Worm (Caenorhabditis elegans) whole organism, young adult: ENCODE data around the gene lgc-41.

Experiments used
- F22D6.2 ChIP-seq: sonication (generic microtip); optimal IDR thresholded peaks from 2 replicates; lab custom pipeline; 2016; ENCODE audit warnings: mild to moderate bottlenecking, missing genetic modification characterization, missing compliant biosample characterization
- K11D2.4 ChIP-seq: fragments of 200-800 bp; sonication (Bioruptor generic); IDR thresholded peaks from 2 replicates; pipeline ENCODE4 v1.3.6; 2022; ENCODE audit warnings: missing genetic modification reagents, missing genetic modification characterization, missing compliant biosample characterization
- K12H6.12 ChIP-seq: fragments of 200-800 bp; sonication (Bioruptor generic); optimal IDR thresholded peaks from 2 replicates; lab custom pipeline; 2018; ENCODE audit warnings: mild to moderate bottlenecking, missing genetic modification characterization, missing compliant biosample characterization
- Y53G8AR.9 ChIP-seq: fragments of 200-800 bp; sonication (Bioruptor generic); conservative IDR thresholded peaks from 2 replicates; pipeline ENCODE4 v1.3.6; 2022; ENCODE audit warnings: missing genetic modification reagents, missing genetic modification characterization, missing compliant biosample characterization
- Y67H2A.10 ChIP-seq: fragments of 200-800 bp; sonication (Bioruptor generic); conservative IDR thresholded peaks from 2 replicates; pipeline ENCODE4 v1.3.6; 2022; ENCODE audit warnings: missing genetic modification reagents, missing genetic modification characterization, missing compliant biosample characterization
- ama-1 ChIP-seq, 3 experiments: fragments of 150-350 bp in 1 of 3; sonication (generic microtip) in 2 of 3; optimal IDR thresholded peaks; 2 replicates each; lab custom pipeline; 2014 to 2018; ENCODE audit warnings: missing biosample characterization in 2 of 3, missing genetic modification characterization in 2 of 3, missing genetic modification reagents in 2 of 3
- atf-7 ChIP-seq: sonication (generic microtip); optimal IDR thresholded peaks from 2 replicates; lab custom pipeline; 2017; ENCODE audit warnings: mild to moderate bottlenecking, missing genetic modification characterization, missing compliant biosample characterization
- attf-3 ChIP-seq: fragments of 200-800 bp; sonication (Bioruptor generic); conservative IDR thresholded peaks from 2 replicates; pipeline ENCODE4 v1.3.6; 2022; ENCODE audit warnings: missing genetic modification reagents, missing genetic modification characterization, missing compliant biosample characterization
- attf-5 ChIP-seq: fragments of 200-800 bp; sonication (Bioruptor generic); optimal IDR thresholded peaks from 2 replicates; lab custom pipeline; 2018; ENCODE audit warnings: mild to moderate bottlenecking, missing genetic modification characterization, missing compliant biosample characterization
- bed-1 ChIP-seq: fragments of 200-800 bp; sonication (Bioruptor generic); IDR thresholded peaks from 2 replicates; pipeline ENCODE4 v1.3.6; 2022; ENCODE audit warnings: missing genetic modification reagents, missing genetic modification characterization, missing compliant biosample characterization
- bed-2 ChIP-seq: fragments of 200-800 bp; sonication (Bioruptor generic); IDR thresholded peaks from 2 replicates; pipeline ENCODE4 v1.3.6; 2022; ENCODE audit warnings: missing genetic modification reagents, missing genetic modification characterization, missing compliant biosample characterization
- ccch-3 ChIP-seq: fragments of 200-800 bp; sonication (Bioruptor generic); optimal IDR thresholded peaks from 2 replicates; lab custom pipeline; 2018; ENCODE audit warnings: mild to moderate bottlenecking, missing genetic modification characterization, missing compliant biosample characterization
- cebp-1 ChIP-seq, 2 experiments: fragments of 200-800 bp in 1 of 2; sonication (Bioruptor generic) in 1 of 2; sonication (generic microtip) in 1 of 2; IDR thresholded peaks in 1 of 2; optimal IDR thresholded peaks in 1 of 2; 2 replicates each; pipeline versions ENCODE4 v1.3.6 to Lab custom; 2017 to 2022; ENCODE audit warnings: missing compliant biosample characterization in 2 of 2, missing genetic modification characterization in 2 of 2, mild to moderate bottlenecking in 1 of 2, missing genetic modification reagents in 1 of 2, moderate library complexity in 1 of 2
- ceh-27 ChIP-seq: fragments of 200-800 bp; sonication (Bioruptor generic); optimal IDR thresholded peaks from 2 replicates; lab custom pipeline; 2018; ENCODE audit warnings: mild to moderate bottlenecking, missing genetic modification characterization, moderate library complexity, missing compliant biosample characterization
- die-1 ChIP-seq: sonication (generic microtip); optimal IDR thresholded peaks from 2 replicates; lab custom pipeline; 2016; ENCODE audit warnings: missing genotype, mild to moderate bottlenecking, missing genetic modification characterization, missing compliant biosample characterization
- dpff-1 ChIP-seq: sonication (generic microtip); optimal IDR thresholded peaks from 2 replicates; lab custom pipeline; 2017; ENCODE audit warnings: mild to moderate bottlenecking, missing genetic modification characterization, missing compliant biosample characterization
- egl-18 ChIP-seq: fragments of 200-800 bp; sonication (Bioruptor generic); IDR thresholded peaks from 2 replicates; pipeline ENCODE4 v1.3.6; 2022; ENCODE audit warnings: missing genetic modification reagents, missing genetic modification characterization, missing compliant biosample characterization
- egrh-3 ChIP-seq: fragments of 200-800 bp; sonication (Bioruptor generic); IDR thresholded peaks from 2 replicates; pipeline ENCODE4 v1.3.6; 2022; ENCODE audit warnings: missing genetic modification reagents, missing genetic modification characterization, missing compliant biosample characterization
- ekl-4 ChIP-seq: fragments of 200-800 bp; sonication (Bioruptor generic); IDR thresholded peaks from 2 replicates; pipeline ENCODE4 v1.3.6; 2022; ENCODE audit warnings: missing genetic modification reagents, missing genetic modification characterization, missing compliant biosample characterization
- hmg-1.2 ChIP-seq: fragments of 200-800 bp; sonication (Bioruptor generic); IDR thresholded peaks from 2 replicates; pipeline ENCODE4 v1.3.6; 2022; ENCODE audit warnings: missing genetic modification reagents, missing genetic modification characterization, missing compliant biosample characterization
- hrde-1 ChIP-seq: sonication (generic microtip); optimal IDR thresholded peaks from 2 replicates; lab custom pipeline; 2016; ENCODE audit warnings: missing genetic modification characterization, mild to moderate bottlenecking, missing compliant biosample characterization, moderate library complexity, missing genotype, missing genetic modification reagents, borderline replicate concordance
- let-607 ChIP-seq, 2 experiments: fragments of 200-800 bp in 1 of 2; sonication (Bioruptor generic) in 1 of 2; sonication (generic microtip) in 1 of 2; optimal IDR thresholded peaks; 2 replicates each; lab custom pipeline; 2016 to 2018; ENCODE audit warnings: mild to moderate bottlenecking in 2 of 2, missing compliant biosample characterization in 2 of 2, missing genetic modification characterization in 2 of 2, moderate library complexity in 2 of 2, missing genotype in 1 of 2
- lin-35 ChIP-seq, 3 experiments: fragments of 150-350 bp in 2 of 3; sonication (generic microtip) in 1 of 3; optimal IDR thresholded peaks; 2 replicates each; lab custom pipeline; 2014 to 2018; ENCODE audit warnings: missing biosample characterization in 3 of 3, missing genetic modification characterization in 3 of 3, missing genetic modification reagents in 3 of 3
- lin-54 ChIP-seq: fragments of 200-800 bp; sonication (Bioruptor generic); optimal IDR thresholded peaks from 2 replicates; lab custom pipeline; 2018; ENCODE audit warnings: mild to moderate bottlenecking, missing genetic modification characterization, missing compliant biosample characterization
- lsl-1 ChIP-seq: fragments of 200-800 bp; sonication (Bioruptor generic); optimal IDR thresholded peaks from 2 replicates; lab custom pipeline; 2018; ENCODE audit warnings: mild to moderate bottlenecking, missing genetic modification characterization, moderate library complexity, missing compliant biosample characterization
- lsy-27 ChIP-seq: sonication (generic microtip); optimal IDR thresholded peaks from 2 replicates; lab custom pipeline; 2017; ENCODE audit warnings: missing genetic modification characterization, mild to moderate bottlenecking, missing compliant biosample characterization, antibody characterized with exemption, missing genotype, borderline replicate concordance; ENCODE audit not compliant: insufficient read depth
- mcd-1 ChIP-seq: fragments of 200-800 bp; sonication (Bioruptor generic); IDR thresholded peaks from 2 replicates; pipeline ENCODE4 v1.3.6; 2022; ENCODE audit warnings: missing genetic modification reagents, missing genetic modification characterization, missing compliant biosample characterization
- mel-28 ChIP-seq: sonication (generic microtip); optimal IDR thresholded peaks from 2 replicates; lab custom pipeline; 2016; ENCODE audit warnings: borderline replicate concordance, mild to moderate bottlenecking, missing genetic modification characterization, missing compliant biosample characterization
- nfyb-1 ChIP-seq: fragments of 200-800 bp; sonication (Bioruptor generic); IDR thresholded peaks from 2 replicates; pipeline ENCODE4 v1.3.6; 2022; ENCODE audit warnings: missing genetic modification reagents, missing genetic modification characterization, missing compliant biosample characterization
- nhr-120 ChIP-seq: fragments of 200-800 bp; sonication (Bioruptor generic); IDR thresholded peaks from 2 replicates; pipeline ENCODE4 v1.3.6; 2022; ENCODE audit warnings: missing genetic modification characterization, missing compliant biosample characterization
- nhr-179 ChIP-seq: sonication (generic microtip); optimal IDR thresholded peaks from 2 replicates; lab custom pipeline; 2016; ENCODE audit warnings: mild to moderate bottlenecking, missing genetic modification characterization, missing compliant biosample characterization
- nhr-27 ChIP-seq: fragments of 200-800 bp; sonication (Bioruptor generic); optimal IDR thresholded peaks from 2 replicates; lab custom pipeline; 2018; ENCODE audit warnings: mild to moderate bottlenecking, missing genetic modification characterization, moderate library complexity, missing compliant biosample characterization
- pbrm-1 ChIP-seq: fragments of 200-800 bp; sonication (Bioruptor generic); IDR thresholded peaks from 2 replicates; pipeline ENCODE4 v1.3.6; 2022; ENCODE audit warnings: missing genetic modification reagents, missing genetic modification characterization, missing compliant biosample characterization
- unc-62 ChIP-seq: fragments of 150-350 bp; optimal IDR thresholded peaks from 2 replicates; lab custom pipeline; 2014; ENCODE audit warnings: missing biosample characterization, missing genetic modification reagents, missing genetic modification characterization
- zfh-2 ChIP-seq: fragments of 200-800 bp; sonication (Bioruptor generic); conservative IDR thresholded peaks from 2 replicates; pipeline ENCODE4 v1.3.6; 2022; ENCODE audit warnings: missing genetic modification reagents, missing genetic modification characterization, missing compliant biosample characterization
- ztf-18 ChIP-seq: sonication (generic microtip); optimal IDR thresholded peaks from 2 replicates; lab custom pipeline; 2016; ENCODE audit warnings: missing genotype, mild to moderate bottlenecking, missing genetic modification characterization, missing compliant biosample characterization
- ztf-22 ChIP-seq: fragments of 200-800 bp; sonication (Bioruptor generic); optimal IDR thresholded peaks from 2 replicates; lab custom pipeline; 2018; ENCODE audit warnings: mild to moderate bottlenecking, missing genetic modification characterization, moderate library complexity, missing compliant biosample characterization
- ztf-26 ChIP-seq: sonication (generic microtip); optimal IDR thresholded peaks from 2 replicates; lab custom pipeline; 2017; ENCODE audit warnings: missing genetic modification characterization, missing compliant biosample characterization
- ztf-6 ChIP-seq: fragments of 200-800 bp; sonication (Bioruptor generic); IDR thresholded peaks from 2 replicates; pipeline ENCODE4 v1.3.6; 2022; ENCODE audit warnings: missing genetic modification reagents, missing genetic modification characterization, missing compliant biosample characterization

The lgc-41 gene

DNA sequence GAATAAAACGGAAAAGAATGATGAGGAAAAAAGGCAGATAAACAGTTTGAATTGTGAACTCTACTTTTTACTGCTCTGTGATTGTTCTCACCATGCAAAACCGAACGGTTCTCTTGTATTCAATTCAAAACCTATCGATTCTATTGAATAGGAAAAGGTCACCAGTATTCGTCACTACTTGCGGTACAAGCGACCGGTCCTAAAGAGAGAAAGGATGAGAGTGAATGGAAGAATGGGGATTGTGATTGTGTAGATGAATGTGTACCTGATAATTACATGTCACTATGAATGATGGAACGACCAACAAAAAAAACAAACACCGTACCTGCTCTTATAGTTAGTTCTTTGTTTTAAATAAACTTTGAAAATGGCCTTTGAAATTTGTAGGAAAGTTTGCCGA, 21.3 kb upstream of the lgc-41 start:
- TF ChIP-seq lin-35 (GFP tag; optimal IDR thresholded peaks at IDR 0.05; lab: Kevin White, UChicago) = no peak
- no peak for TF ChIP-seq F22D6.2 (tag; lab: Kevin White, UChicago)
- no peak for TF ChIP-seq lsl-1
- no peak for TF ChIP-seq ztf-22 (GFP tag; lab: Kevin White, UChicago)
- TF ChIP-seq hrde-1 (tag; lab: Kevin White, UChicago) = no peak
- no peak for TF ChIP-seq ztf-26
- no peak for TF ChIP-seq bed-1
- TF ChIP-seq ccch-3 (GFP tag; lab: Kevin White, UChicago) = no peak
- TF ChIP-seq ztf-18 (tag; lab: Kevin White, UChicago) = no peak
- no peak for TF ChIP-seq Y67H2A.10
- no peak for TF ChIP-seq nhr-120

ce11 chrX:10433863-10434262, 20.2 kb upstream of the lgc-41 start:
- TF ChIP-seq ama-1 (optimal IDR thresholded peaks at IDR 0.05; lab: Kevin White, UChicago) (no peak), ama-1 (GFP tag; optimal IDR thresholded peaks at IDR 0.05; lab: Kevin White, UChicago) (no peak), F22D6.2 (tag; lab: Kevin White, UChicago) (no peak), ceh-27 (GFP tag; lab: Kevin White, UChicago) (peak; percentile 30)

DNA sequence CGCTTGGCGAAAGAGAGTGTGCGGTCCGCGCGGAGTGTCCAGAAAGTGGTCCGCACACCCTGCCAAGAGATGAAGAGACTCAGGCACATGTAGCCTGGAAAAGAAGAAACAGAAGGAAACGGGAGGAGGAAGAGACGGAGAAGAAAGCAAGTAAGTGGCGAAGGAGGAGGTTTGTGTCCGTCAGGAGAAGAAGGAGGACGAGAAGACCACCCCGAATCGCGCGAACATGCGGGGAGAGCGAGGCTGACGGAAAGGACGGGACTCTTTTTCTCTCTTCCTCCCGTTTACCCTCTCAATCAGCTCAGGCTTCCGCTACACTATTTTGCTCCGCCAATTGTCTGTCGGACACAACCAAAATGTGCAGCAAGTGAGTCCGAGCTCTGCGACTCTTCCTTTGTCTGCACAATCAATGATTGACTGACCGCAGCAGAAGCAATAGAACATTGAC, 18.5 kb upstream of the lgc-41 start:
- no peak for TF ChIP-seq ekl-4 (GFP tag; lab: Robert Waterston, UW)
- TF ChIP-seq dpff-1 (tag; lab: Kevin White, UChicago) = no peak
- no peak for TF ChIP-seq lsy-27 (tag; lab: Kevin White, UChicago)
- peak; percentile 33 for TF ChIP-seq attf-5
- peak; percentile 89 for TF ChIP-seq K12H6.12
- TF ChIP-seq mcd-1 = no peak
- no peak for TF ChIP-seq nfyb-1 (GFP tag; lab: Robert Waterston, UW)
- 0 out of 2 replicates have a peak, but pooled peaks have one; percentile 48 for TF ChIP-seq pbrm-1 (GFP tag; lab: Robert Waterston, UW)
- peak; percentile 55 for TF ChIP-seq hmg-1.2
- peak; percentile 60; the same call in 1 of the 2 replicates for TF ChIP-seq ztf-6 (GFP tag; lab: Robert Waterston, UW)
- TF ChIP-seq egrh-3 (GFP tag; lab: Robert Waterston, UW) = peak; percentile 66; the same call in 1 of the 2 replicates
- TF ChIP-seq Y53G8AR.9 (GFP tag; lab: Robert Waterston, UW) = no peak
- no peak for TF ChIP-seq unc-62 (GFP tag; lab: Kevin White, UChicago)
- TF ChIP-seq egl-18 = 0 out of 2 replicates have a peak, but pooled peaks have one; percentile 62
- peak; percentile 67 for TF ChIP-seq ceh-27 (GFP tag; lab: Kevin White, UChicago)
- TF ChIP-seq lsl-1 = no peak
- peak; percentile 64; the same call in 1 of the 2 replicates for TF ChIP-seq K11D2.4 (GFP tag; lab: Robert Waterston, UW)
- TF ChIP-seq lin-54 (GFP tag; lab: Kevin White, UChicago) = no peak
- peak; percentile 98 for TF ChIP-seq zfh-2 (GFP tag; lab: Robert Waterston, UW)
- TF ChIP-seq bed-2 (GFP tag; lab: Robert Waterston, UW) = peak; percentile 50; the same call in 1 of the 2 replicates

DNA sequence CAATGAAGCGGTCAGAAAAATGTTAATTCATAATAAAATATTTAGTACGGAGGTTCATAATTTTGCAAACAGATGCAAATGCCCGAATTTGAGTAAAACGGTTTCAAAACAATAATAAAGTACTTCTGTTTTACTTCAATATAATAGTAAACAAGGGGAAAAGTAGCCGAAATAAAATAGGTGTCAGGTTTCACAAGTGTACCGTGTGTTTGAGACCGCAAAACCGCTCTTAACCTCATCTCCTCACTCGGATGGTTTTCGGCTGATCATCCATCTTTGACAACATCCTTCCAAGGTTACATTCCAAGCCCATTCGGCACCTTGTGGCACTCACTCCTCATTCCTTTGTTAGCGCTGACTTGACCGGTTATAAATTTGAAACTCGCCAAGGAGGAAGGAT, 16.6 kb upstream of the lgc-41 start:
- TF ChIP-seq Y67H2A.10 (no peak), K12H6.12 (no peak), hmg-1.2 (no peak), nhr-27 (tag; lab: Kevin White, UChicago) (no peak), mel-28 (tag; lab: Kevin White, UChicago) (no peak), nhr-179 (tag; lab: Kevin White, UChicago) (no peak), let-607 (tag; optimal IDR thresholded peaks at IDR 0.05; lab: Kevin White, UChicago) (no peak), attf-3 (GFP tag; lab: Robert Waterston, UW) (no peak), cebp-1 (GFP tag; IDR thresholded peaks at IDR 0.05; lab: Robert Waterston, UW) (no peak), cebp-1 (tag; optimal IDR thresholded peaks at IDR 0.05; lab: Kevin White, UChicago) (no peak), die-1 (tag; lab: Kevin White, UChicago) (no peak), mcd-1 (no peak), lsy-27 (tag; lab: Kevin White, UChicago) (no peak), Y53G8AR.9 (GFP tag; lab: Robert Waterston, UW) (no peak), egl-18 (no peak), atf-7 (tag; lab: Kevin White, UChicago) (no peak)
